Fruit fly (Drosophila melanogaster) whole organism, larva: Measurements from ENCODE around the gene CG45045.

Experiments
- noc ChIP-seq: fragments of 200-800 bp; sonication (Bioruptor generic); optimal IDR thresholded peaks from 3 replicates; lab custom pipeline; 2019; ENCODE audit warnings: missing biosample characterization, mild to moderate bottlenecking, missing genetic modification characterization, moderate library complexity

The CG45045 gene

DNA sequence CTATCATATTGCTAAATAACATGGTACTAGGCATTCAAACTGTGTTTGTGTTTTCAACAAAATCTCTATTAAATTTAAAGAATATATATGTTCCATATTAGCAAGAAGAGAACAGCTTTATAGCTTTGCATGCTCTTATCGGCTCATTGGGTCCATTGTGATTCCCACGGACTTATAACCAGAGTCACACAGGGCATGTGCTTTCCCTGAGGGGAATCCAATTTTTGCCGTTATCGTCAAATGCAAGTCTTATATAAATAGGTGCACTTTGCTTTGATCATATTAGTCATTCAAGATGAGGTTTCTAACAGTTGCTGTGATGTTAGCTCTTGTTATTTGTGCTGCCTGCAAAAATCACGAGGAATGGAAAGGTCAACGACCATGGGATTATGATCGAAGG lies at the start of gene CG45045:
Gene CG45045 (plus strand): TSS at position 294 of the 400 bp plus-strand sequence.
- TF ChIP-seq noc (tag; lab: Kevin White, UChicago): no peak

DNA sequence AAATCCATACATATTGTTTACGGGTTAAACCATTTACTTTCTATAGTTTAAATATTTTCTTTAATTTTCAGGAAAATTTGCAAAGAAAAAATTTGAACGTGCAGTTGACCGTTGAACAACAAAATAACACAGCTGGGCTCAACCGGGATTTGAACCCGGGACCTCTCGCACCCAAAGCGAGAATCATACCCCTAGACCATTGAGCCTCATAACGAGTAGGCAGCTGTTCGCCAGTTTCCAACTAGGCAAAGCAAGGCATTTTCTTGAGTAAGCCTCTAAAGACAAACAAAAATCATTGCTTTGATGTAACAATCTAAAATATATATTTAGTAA lies 49.4 kb upstream of the CG45045 start:
- no peak for TF ChIP-seq noc (tag; lab: Kevin White, UChicago)

DNA sequence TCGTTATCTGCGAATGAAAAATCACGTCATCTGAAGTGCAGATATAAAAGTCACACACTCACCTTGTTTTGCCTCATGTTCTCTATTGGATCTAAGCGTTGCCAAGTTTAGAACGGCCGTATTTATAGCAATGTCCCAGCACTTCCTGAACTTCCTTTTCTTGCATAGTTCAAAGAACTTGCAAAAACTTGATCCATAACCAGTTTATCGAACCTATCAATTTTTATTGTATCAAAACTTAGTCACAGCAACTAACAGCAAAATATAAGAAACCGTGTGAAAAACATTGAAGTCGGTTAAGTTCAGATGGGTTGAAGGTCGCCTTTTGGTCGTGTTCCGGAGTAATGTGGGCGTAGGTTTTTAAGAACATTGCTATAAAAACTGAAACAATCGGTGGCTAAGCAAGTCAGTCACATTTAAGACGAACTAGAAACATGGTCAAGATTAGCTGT lies 48.6 kb upstream of the CG45045 start, which contains the start of the genes CG14324 and CG14326:
Gene CG14324 (minus strand): TSS at position 101 of the 452 bp plus-strand sequence.
Gene CG14326 (plus strand): TSS at position 402 of the 452 bp plus-strand sequence.
- TF ChIP-seq noc (tag; lab: Kevin White, UChicago): no peak

DNA sequence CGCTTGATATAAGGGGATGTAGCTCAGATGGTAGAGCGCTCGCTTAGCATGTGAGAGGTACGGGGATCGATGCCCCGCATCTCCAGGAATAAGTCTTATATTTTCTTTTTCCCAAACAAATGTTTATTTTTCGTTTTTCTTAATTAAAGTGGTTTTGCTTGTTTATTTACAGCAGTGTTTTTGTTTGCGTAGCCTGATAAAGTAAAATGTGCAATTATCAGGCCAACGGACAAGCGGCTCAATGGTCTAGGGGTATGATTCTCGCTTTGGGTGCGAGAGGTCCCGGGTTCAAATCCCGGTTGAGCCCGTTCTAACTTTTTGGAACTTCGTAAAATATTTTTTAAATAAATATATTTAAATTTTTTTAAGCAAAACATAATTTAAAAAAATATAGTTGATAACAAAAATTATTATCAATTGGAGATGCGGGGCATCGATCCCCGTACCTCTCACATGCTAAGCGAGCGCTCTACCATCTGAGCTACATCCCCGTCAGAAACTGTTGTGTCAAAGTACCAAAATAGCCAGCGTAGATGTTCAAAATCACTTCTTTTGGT lies 47.6 kb upstream of the CG45045 start:
- TF ChIP-seq noc (tag; lab: Kevin White, UChicago): peak; percentile 26

DNA sequence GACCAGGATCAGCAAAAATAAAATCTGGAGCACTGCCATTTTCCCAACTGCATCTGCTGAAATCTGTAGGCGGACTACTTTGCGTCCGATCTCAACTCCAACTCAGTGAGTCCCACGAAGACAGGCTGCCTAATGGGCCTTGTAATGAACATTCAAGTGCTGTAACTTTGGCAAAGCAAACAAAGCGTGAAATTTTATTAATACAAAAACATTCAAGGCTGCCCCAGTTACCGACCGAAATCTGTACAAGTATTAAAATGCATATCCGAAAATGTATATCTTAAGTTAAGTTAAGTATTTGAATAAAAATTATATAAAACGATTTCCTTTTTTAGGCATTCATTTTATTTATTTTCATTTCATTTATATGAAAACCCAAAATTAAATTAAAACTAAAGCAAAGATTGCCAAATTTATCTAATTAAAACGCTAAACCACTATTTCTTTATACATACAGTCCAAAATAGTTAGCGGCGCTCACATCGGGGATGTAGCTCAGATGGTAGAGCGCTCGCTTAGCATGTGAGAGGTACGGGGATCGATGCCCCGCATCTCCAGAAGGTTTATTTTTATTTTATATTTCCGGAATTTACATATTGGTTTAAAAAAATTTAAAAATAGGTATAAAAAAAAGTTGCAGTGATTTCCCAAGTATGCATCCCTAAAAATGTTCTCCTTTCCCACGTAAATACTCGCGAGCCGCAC lies 45.2 kb upstream of the CG45045 start, which contains the start of gene CG14323:
Gene CG14323 (minus strand): TSS at position 51 of the 705 bp plus-strand sequence.
- no peak for TF ChIP-seq noc (tag; lab: Kevin White, UChicago)

DNA sequence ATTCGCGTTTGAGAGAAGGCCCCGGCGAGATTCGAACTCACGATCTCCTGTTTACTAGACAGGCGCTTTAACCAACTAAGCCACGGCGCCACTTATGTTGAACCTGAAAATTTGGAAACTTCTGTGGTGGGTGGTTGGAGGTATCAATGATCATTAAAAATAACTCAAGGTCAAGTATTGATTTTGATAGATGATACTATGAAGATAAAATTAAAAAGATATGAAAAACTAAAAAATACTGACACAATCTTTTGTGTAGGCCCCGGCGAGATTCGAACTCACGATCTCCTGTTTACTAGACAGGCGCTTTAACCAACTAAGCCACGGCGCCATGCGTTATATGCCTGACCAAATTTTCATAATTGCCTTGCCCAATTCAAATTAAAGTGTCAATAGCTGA lies 42.8 kb upstream of the CG45045 start:
- TF ChIP-seq noc (tag; lab: Kevin White, UChicago): no peak

DNA sequence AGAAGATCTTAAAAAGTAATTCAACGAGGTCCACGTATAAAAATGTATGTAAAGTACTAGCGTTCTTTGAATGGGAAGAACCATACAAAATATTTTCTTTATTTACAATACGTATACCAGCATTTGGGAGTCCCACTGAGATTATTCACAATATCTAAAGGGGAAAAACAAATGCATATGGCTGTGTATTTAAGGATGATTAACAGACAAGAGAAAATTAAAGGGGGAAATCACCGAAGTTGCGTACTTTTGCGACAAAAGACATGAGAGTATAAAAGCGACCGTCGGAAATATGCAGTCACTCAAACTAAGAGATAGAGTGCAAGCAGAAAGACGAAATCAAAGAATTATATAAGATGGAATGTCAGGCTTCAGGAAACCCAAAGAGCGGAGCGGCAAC lies 42.4 kb upstream of the CG45045 start, which contains the start of gene AttD:
Gene AttD (plus strand): TSS at position 301 of the 400 bp plus-strand sequence.
- TF ChIP-seq noc (tag; lab: Kevin White, UChicago): no peak

DNA sequence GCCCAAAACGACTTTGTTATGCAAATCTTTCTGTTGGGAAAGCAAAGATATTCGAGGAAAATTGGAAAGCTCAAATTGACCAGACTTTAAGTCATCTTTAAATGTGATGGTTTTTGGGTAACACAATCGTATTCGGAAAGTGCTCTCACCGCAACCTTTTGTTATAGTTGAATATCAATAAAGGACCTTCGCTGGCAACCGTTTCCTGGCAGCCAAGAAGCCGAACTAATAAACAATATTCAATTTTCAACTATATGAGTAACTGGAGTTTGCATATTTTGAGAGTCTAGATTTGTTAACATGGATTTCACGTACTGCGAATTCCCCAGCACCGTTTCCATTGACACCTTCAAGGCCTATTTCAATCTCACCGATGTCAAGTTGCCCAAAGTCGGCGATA lies 40.5 kb upstream of the CG45045 start, which contains the start of gene CG14325:
Gene CG14325 (plus strand): TSS at position 301 of the 400 bp plus-strand sequence.
- TF ChIP-seq noc (tag; lab: Kevin White, UChicago): no peak

DNA sequence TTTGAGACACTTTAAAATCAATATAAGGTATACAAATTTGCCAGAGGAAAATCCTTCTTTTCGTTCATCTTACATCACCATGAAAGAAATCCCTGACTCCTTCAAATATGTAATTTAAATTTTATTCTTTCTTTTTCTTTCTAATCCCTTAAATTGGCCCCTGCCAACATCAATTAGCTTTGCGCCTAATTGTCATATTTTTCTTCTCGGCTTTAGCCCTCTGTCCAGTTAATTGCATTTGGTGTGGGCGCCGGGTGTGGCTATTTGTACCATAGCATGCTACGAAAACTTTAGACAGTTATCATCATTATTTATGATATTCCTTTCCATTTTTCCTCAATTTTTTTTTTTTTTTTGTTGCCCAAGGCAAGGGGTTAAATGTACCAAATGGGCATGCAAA lies 37.0 kb upstream of the CG45045 start, which contains the start of gene CG43175:
Gene CG43175 (plus strand): TSS at position 301 of the 400 bp plus-strand sequence.
- TF ChIP-seq noc (tag; lab: Kevin White, UChicago): no peak

DNA sequence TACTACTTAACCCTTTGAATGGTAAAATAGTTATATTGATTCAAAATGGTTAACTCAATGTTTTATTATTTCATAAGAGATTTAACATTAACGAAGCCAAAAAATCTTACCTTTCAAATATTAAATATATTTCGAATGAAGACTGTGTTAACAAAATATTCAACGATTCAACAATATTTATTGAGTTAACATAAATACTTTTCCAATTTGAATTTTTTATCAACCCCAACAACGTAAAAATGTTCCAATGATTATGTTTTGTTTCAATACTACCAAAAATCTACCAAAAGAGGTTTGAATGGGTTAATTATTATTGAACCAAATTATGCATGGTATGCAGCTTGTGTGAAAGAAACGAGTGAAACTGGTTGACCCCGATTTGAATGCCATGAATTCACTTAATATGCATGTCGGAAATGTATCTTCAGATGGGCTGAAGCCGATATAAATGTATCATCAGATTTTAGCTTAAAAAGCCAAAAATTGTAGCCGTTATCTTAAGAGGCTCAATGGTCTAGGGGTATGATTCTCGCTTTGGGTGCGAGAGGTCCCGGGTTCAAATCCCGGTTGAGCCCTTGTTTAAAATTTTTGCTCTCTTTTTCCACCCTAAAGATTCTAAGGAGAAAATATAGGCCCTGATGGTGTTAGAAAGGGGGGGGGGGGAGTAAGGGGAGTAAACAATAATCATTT lies 36.1 kb upstream of the CG45045 start:
- no peak for TF ChIP-seq noc (tag; lab: Kevin White, UChicago)

DNA sequence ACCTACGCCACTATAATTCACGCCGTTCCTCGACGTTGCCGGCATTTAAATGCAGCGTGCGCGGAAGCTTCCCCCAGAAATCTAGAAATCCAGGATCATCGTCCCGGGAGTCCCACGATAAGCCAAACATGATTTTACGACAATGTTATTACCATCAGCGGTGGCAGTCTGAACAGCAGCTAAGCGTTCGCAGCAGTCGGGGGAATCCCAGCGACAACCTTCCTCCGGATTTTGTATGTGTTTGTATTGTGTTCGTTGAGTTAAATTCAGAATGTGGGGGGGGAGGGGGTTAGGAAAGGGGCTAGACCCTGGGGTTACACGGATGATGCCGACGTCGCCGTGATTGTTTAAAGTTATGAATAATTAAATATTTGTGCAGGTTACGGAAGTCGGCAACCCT lies 23.4 kb upstream of the CG45045 start:
- no peak for TF ChIP-seq noc (tag; lab: Kevin White, UChicago)

DNA sequence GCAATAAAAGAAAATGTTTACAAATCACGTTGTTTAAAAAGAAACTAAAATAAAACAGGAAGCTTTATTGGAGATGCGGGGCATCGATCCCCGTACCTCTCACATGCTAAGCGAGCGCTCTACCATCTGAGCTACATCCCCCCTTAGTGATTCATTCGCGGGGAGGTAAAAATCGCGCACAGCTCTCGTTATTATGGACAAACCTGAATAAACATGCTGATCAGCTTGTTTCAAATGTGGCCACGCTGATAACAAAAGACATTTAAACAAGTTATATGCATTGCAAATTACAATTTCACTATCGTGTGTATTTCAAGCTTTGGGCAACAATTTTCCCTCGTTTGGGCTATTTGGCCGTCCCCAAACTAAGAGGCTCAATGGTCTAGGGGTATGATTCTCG lies 22.1 kb upstream of the CG45045 start:
- no peak for TF ChIP-seq noc (tag; lab: Kevin White, UChicago)

DNA sequence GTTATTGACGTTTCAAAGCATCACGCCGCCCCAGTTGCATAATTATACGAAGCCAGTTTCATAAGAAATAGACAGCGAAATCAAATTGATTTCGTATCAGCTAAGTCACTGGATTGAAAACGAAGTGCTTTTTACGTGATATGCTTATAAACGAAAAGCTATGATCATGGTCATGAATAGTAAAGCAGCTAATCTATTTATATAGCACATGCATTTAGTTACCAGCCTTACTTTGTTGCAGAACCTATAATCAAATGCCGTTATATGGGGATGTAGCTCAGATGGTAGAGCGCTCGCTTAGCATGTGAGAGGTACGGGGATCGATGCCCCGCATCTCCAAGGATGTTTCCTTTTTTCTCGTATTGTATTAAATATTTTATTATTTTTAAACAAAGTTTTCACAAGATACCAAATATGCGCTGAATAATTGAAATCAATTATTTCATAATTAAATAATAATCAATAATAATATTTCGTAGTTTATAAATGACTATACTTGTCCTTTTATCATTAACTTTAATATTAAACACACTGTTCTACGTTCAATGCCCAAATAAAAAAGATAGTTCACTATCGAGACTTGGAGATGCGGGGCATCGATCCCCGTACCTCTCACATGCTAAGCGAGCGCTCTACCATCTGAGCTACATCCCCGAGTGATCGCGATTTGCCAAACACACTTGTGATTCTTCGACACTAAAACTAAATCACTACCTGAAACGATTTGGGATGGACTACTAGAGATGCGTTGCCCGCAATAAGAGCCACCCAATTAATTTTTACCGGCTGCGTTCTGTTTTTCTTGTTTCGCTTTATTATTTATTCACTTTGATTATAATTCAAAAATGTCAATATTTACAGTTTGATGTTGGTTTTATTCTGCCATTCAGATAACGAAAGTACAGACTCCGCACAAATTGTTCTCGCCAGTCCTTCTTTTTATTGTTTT lies 21.0 kb upstream of the CG45045 start:
- TF ChIP-seq noc (tag; lab: Kevin White, UChicago): no peak

DNA sequence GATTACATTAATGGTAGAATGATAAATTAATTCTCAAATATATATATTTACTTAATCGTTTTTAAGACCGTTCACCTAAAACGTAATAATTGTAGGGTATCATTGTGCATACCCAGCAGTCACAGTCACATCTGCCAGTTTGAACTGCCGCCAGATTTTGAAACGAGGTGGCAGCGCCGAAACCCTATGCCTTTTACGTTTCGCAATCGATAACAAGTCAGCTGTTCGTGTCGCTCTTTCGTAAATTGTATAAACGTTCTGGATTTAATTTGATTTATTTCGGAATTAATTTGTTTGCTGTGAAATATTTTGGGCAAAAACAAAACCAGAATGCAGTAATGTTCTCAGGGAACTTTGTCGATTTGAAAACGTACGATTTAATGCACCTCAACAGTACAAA lies 19.9 kb upstream of the CG45045 start, which contains the start of gene CG14322:
Gene CG14322 (plus strand): TSS at position 236 of the 400 bp plus-strand sequence.
- no peak for TF ChIP-seq noc (tag; lab: Kevin White, UChicago)

DNA sequence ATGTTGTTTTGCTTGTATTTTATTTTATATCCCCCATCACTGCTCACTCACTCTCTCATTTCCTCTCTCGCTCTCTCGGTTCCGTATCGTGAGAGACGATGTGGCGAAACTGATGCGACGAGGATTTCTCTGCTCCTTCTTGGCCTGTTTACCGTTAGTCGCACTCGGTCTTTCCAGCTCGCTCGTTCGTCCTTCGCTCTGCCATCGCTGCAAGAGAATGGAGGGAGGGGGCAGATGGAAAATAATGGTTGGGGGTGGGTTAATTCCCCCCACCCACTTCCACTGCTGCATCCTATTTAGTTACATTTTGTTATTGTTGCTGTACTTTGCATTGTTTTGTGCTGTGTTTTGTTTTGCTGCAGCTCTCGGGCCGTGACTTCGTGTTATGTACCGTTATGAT lies 13.5 kb upstream of the CG45045 start:
- no peak for TF ChIP-seq noc (tag; lab: Kevin White, UChicago)
